In the genomic region with DNA sequence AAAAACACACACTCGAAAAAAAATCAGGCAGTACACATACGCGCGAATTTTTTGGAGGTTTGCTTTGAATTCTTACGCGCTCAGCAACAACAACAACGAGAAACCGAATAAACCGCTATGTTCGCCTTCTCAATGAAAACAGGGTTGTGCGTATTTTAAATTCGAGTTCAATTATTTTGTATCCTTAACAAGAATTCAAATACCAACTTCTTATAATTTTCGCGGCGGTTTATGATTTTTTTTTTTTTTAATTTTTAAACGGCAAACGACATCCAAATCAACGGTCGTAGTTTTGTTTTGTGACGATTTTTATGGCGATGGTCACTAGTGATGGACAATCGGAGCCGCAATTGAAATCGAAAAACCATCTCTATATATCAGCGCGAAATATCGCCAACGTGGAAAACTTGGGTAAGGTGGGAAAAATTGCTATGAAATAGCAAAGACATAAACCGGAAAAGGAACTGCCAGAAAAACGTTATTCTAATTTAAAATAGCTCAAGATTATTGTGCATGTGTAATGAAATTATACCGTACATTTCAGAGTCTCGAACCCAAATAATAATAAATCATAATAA, we compare ENCODE assay signal across 1 fruit fly cellular context.
TF ChIP-seq lines count a peak whose summit lies in the region.

A gene (minus strand): TSS at position 332 of the 578 bp plus-strand sequence.

TF ChIP-seq in whole organism, embryonic, 481 proteins besides CTCF, POLR2A, EP300 and RAD21 (continued from another document and continues in another):
- TF ChIP-seq CG4328 (GFP tag; optimal IDR thresholded peaks at IDR 0.05; lab: Kevin White, UChicago) (peak; percentile 64), Nf-YA (GFP tag; IDR thresholded peaks at IDR 0.05; lab: Robert Waterston, UW) (peak; percentile 57; the same call in 1 of the 2 replicates), abd-A (tag; optimal IDR thresholded peaks at IDR 0.05; lab: Kevin White, UChicago) (no peak), trem (tag; optimal IDR thresholded peaks at IDR 0.05; lab: Kevin White, UChicago) (peak; percentile 96), Neu2 (GFP tag; optimal IDR thresholded peaks at IDR 0.05; lab: Kevin White, UChicago; ENCODE audit: borderline replicate concordance) (peak; percentile 30), Six4 (GFP tag; optimal IDR thresholded peaks at IDR 0.05; lab: Kevin White, UChicago) (peak; percentile 40), onecut (GFP tag; IDR thresholded peaks at IDR 0.05; lab: Robert Waterston, UW) (peak; percentile 50), CG12942 (GFP tag; optimal IDR thresholded peaks at IDR 0.05; lab: Kevin White, UChicago) (peak; percentile 82), vnd (GFP tag; IDR thresholded peaks at IDR 0.05; lab: Robert Waterston, UW; ENCODE audit: partially characterized antibody) (peak; percentile 76), TFAM (GFP tag; optimal IDR thresholded peaks at IDR 0.05; lab: Kevin White, UChicago) (no peak), CG1602 (GFP tag; optimal IDR thresholded peaks at IDR 0.05; lab: Kevin White, UChicago) (peak; percentile 70), Hsf (GFP tag; optimal IDR thresholded peaks at IDR 0.05; lab: Kevin White, UChicago) (peak; percentile 85), lola (GFP tag; optimal IDR thresholded peaks at IDR 0.05; lab: Kevin White, UChicago) (peak in 1 of 3 experiments; percentile 28), B-H1 (GFP tag; IDR thresholded peaks at IDR 0.05; lab: Robert Waterston, UW) (peak; percentile 50), CG5953 (GFP tag; IDR thresholded peaks at IDR 0.05; lab: Robert Waterston, UW) (peak; percentile 40), CG11723 (GFP tag; optimal IDR thresholded peaks at IDR 0.05; lab: Kevin White, UChicago) (peak; percentile 64), dan (GFP tag; IDR thresholded peaks at IDR 0.05; lab: Robert Waterston, UW) (no peak), PHDP (tag; optimal IDR thresholded peaks at IDR 0.05; lab: Kevin White, UChicago) (peak; percentile 79), sr (GFP tag; IDR thresholded peaks at IDR 0.05; lab: Robert Waterston, UW) (peak; percentile 73; the same call in 2 of the 3 replicates), tgo (GFP tag; IDR thresholded peaks at IDR 0.05; lab: Robert Waterston, UW) (peak; percentile 63), Chrac-16 (GFP tag; optimal IDR thresholded peaks at IDR 0.05; lab: Kevin White, UChicago) (peak; percentile 76), CG6689 (GFP tag; IDR thresholded peaks at IDR 0.05; lab: Robert Waterston, UW) (peak; percentile 57), HLHmδ (GFP tag; optimal IDR thresholded peaks at IDR 0.05; lab: Kevin White, UChicago) (no peak), ftz-f1 (GFP tag; optimal IDR thresholded peaks at IDR 0.05; lab: Kevin White, UChicago) (peak; percentile 70), sd (tag; optimal IDR thresholded peaks at IDR 0.05; lab: Kevin White, UChicago) (peak; percentile 4), dimm (GFP tag; IDR thresholded peaks at IDR 0.05; lab: Robert Waterston, UW) (0 out of 2 replicates have a peak, but pooled peaks have one; percentile 27), CG7987 (GFP tag; optimal IDR thresholded peaks at IDR 0.05; lab: Kevin White, UChicago) (peak; percentile 83), CG10274 (GFP tag; optimal IDR thresholded peaks at IDR 0.05; lab: Kevin White, UChicago) (peak; percentile 19), Ssrp (tag; optimal IDR thresholded peaks at IDR 0.05; lab: Kevin White, UChicago) (peak; percentile 30), ci (GFP tag; IDR thresholded peaks at IDR 0.05; lab: Robert Waterston, UW) (peak; percentile 96), CG6683 (GFP tag; optimal IDR thresholded peaks at IDR 0.05; lab: Kevin White, UChicago) (peak; percentile 56), ase (GFP tag; IDR thresholded peaks at IDR 0.05; lab: Robert Waterston, UW) (peak; percentile 73; the same call in 2 of the 3 replicates), CG4282 (GFP tag; optimal IDR thresholded peaks at IDR 0.05; lab: Kevin White, UChicago) (peak; percentile 80), CG7963 (GFP tag; IDR thresholded peaks at IDR 0.05; lab: Robert Waterston, UW; ENCODE audit: partially characterized antibody) (peak; percentile 65; the same call in 1 of the 3 replicates), CG18764 (GFP tag; optimal IDR thresholded peaks at IDR 0.05; lab: Kevin White, UChicago) (peak; percentile 47), CG7786 (GFP tag; optimal IDR thresholded peaks at IDR 0.05; lab: Kevin White, UChicago) (peak; percentile 80), CG7839 (tag; optimal IDR thresholded peaks at IDR 0.05; lab: Kevin White, UChicago) (peak; percentile 66), tap (tag; optimal IDR thresholded peaks at IDR 0.05; lab: Kevin White, UChicago) (peak; percentile 34), CG3995 (GFP tag; optimal IDR thresholded peaks at IDR 0.05; lab: Kevin White, UChicago) (peak; percentile 49), Ets65A (GFP tag; lab: Kevin White, UChicago) (peak; percentile 99), jigr1 (GFP tag; IDR thresholded peaks at IDR 0.05; lab: Robert Waterston, UW) (no peak), stc (GFP tag; IDR thresholded peaks at IDR 0.05; lab: Robert Waterston, UW) (peak; percentile 60), sens (GFP tag; lab: Kevin White, UChicago) (peak; percentile 97), otp (GFP tag; IDR thresholded peaks at IDR 0.05; lab: Robert Waterston, UW) (peak; percentile 73; the same call in 2 of the 3 replicates), CG10959 (GFP tag; IDR thresholded peaks at IDR 0.05; lab: Robert Waterston, UW) (peak; percentile 61), luna (GFP tag; optimal IDR thresholded peaks at IDR 0.05; lab: Kevin White, UChicago) (peak; percentile 89), sisA (GFP tag; IDR thresholded peaks at IDR 0.05; lab: Robert Waterston, UW) (peak; percentile 72), ssp (GFP tag; IDR thresholded peaks at IDR 0.05; lab: Robert Waterston, UW) (peak; percentile 63), CG8290 (GFP tag; optimal IDR thresholded peaks at IDR 0.05; lab: Kevin White, UChicago) (peak; percentile 83), CG8290 (tag; optimal IDR thresholded peaks at IDR 0.05; lab: Kevin White, UChicago) (peak in 1 of 2 experiments; percentile 90), D19B (GFP tag; optimal IDR thresholded peaks at IDR 0.05; lab: Kevin White, UChicago) (peak; percentile 20), fu2 (GFP tag; optimal IDR thresholded peaks at IDR 0.05; lab: Kevin White, UChicago) (peak; percentile 87), rib (GFP tag; IDR thresholded peaks at IDR 0.05; lab: Robert Waterston, UW) (no peak; the same call in 1 of the 2 replicates), CG12104 (GFP tag; optimal IDR thresholded peaks at IDR 0.05; lab: Kevin White, UChicago) (peak; percentile 68), cg (GFP tag; optimal IDR thresholded peaks at IDR 0.05; lab: Kevin White, UChicago) (peak; percentile 53), amos (GFP tag; IDR thresholded peaks at IDR 0.05; lab: Robert Waterston, UW; ENCODE audit: partially characterized antibody) (peak; percentile 97), Sox102F (GFP tag; optimal IDR thresholded peaks at IDR 0.05; lab: Kevin White, UChicago) (peak; percentile 53), CG30020 (tag; optimal IDR thresholded peaks at IDR 0.05; lab: Kevin White, UChicago) (peak; percentile 38), knrl (GFP tag; IDR thresholded peaks at IDR 0.05; lab: Robert Waterston, UW; ENCODE audit: partially characterized antibody) (peak; percentile 87), bcd (GFP tag; optimal IDR thresholded peaks at IDR 0.05; lab: Kevin White, UChicago) (peak; percentile 85), Blimp-1 (GFP tag; optimal IDR thresholded peaks at IDR 0.05; lab: Kevin White, UChicago) (peak; percentile 31), MBD-R2 (GFP tag; IDR thresholded peaks at IDR 0.05; lab: Robert Waterston, UW) (peak; percentile 67), Scr (GFP tag; IDR thresholded peaks at IDR 0.05; lab: Robert Waterston, UW; ENCODE audit: partially characterized antibody) (peak; percentile 89), CG6765 (GFP tag; optimal IDR thresholded peaks at IDR 0.05; lab: Kevin White, UChicago) (peak; percentile 76), CG12391 (tag; optimal IDR thresholded peaks at IDR 0.05; lab: Kevin White, UChicago) (peak; percentile 86), Xrp1 (GFP tag; IDR thresholded peaks at IDR 0.05; lab: Robert Waterston, UW) (peak; percentile 54), gem (tag; optimal IDR thresholded peaks at IDR 0.05; lab: Kevin White, UChicago) (peak; percentile 69), Dref (GFP tag; IDR thresholded peaks at IDR 0.05; lab: Robert Waterston, UW) (peak; percentile 65), kah (GFP tag; optimal IDR thresholded peaks at IDR 0.05; lab: Kevin White, UChicago) (peak; percentile 11), bowl (GFP tag; IDR thresholded peaks at IDR 0.05; lab: Robert Waterston, UW) (peak; percentile 62; the same call in 1 of the 2 replicates), Oaz (GFP tag; IDR thresholded peaks at IDR 0.05; lab: Robert Waterston, UW) (peak; percentile 71), Dip2 (GFP tag; IDR thresholded peaks at IDR 0.05; lab: Robert Waterston, UW) (no peak), gcm2 (GFP tag; optimal IDR thresholded peaks at IDR 0.05; lab: Kevin White, UChicago) (peak; percentile 49), yki (optimal IDR thresholded peaks at IDR 0.05; lab: Kevin White, UChicago) (no peak), CG16779 (GFP tag; IDR thresholded peaks at IDR 0.05; lab: Robert Waterston, UW) (peak; percentile 74; the same call in 1 of the 2 replicates), seq (GFP tag; IDR thresholded peaks at IDR 0.05; lab: Robert Waterston, UW) (peak; percentile 44; the same call in 1 of the 2 replicates), Mes4 (GFP tag; optimal IDR thresholded peaks at IDR 0.05; lab: Kevin White, UChicago) (peak; percentile 85), Max (GFP tag; optimal IDR thresholded peaks at IDR 0.05; lab: Kevin White, UChicago) (peak; percentile 37), HLH54F (GFP tag; optimal IDR thresholded peaks at IDR 0.05; lab: Kevin White, UChicago) (peak; percentile 83), CG3726 (GFP tag; IDR thresholded peaks at IDR 0.05; lab: Robert Waterston, UW) (0 out of 3 replicates have a peak, but pooled peaks have one; percentile 28), CG4730 (GFP tag; IDR thresholded peaks at IDR 0.05; lab: Robert Waterston, UW) (peak; percentile 54), CG1647 (GFP tag; optimal IDR thresholded peaks at IDR 0.05; lab: Kevin White, UChicago) (peak; percentile 40), CG2116 (GFP tag; optimal IDR thresholded peaks at IDR 0.05; lab: Kevin White, UChicago) (peak; percentile 87), eve (GFP tag; optimal IDR thresholded peaks at IDR 0.05; lab: Kevin White, UChicago) (no peak), CG31365 (tag; optimal IDR thresholded peaks at IDR 0.05; lab: Kevin White, UChicago) (peak; percentile 43), CG3065 (GFP tag; optimal IDR thresholded peaks at IDR 0.05; lab: Kevin White, UChicago) (peak; percentile 73), CG14965 (GFP tag; optimal IDR thresholded peaks at IDR 0.05; lab: Kevin White, UChicago; ENCODE audit: borderline replicate concordance) (peak; percentile 37), Doc2 (GFP tag; IDR thresholded peaks at IDR 0.05; lab: Robert Waterston, UW) (no peak), emc (GFP tag; optimal IDR thresholded peaks at IDR 0.05; lab: Kevin White, UChicago) (peak; percentile 59), lbe (GFP tag; optimal IDR thresholded peaks at IDR 0.05; lab: Kevin White, UChicago) (peak; percentile 16), CG8388 (GFP tag; optimal IDR thresholded peaks at IDR 0.05; lab: Kevin White, UChicago) (peak; percentile 64), btn (GFP tag; optimal IDR thresholded peaks at IDR 0.05; lab: Kevin White, UChicago) (peak; percentile 57), Fer1 (GFP tag; optimal IDR thresholded peaks at IDR 0.05; lab: Kevin White, UChicago) (peak; percentile 77), CG34224 (GFP tag; IDR thresholded peaks at IDR 0.05; lab: Robert Waterston, UW; ENCODE audit: partially characterized antibody) (peak; percentile 86), exex (tag; optimal IDR thresholded peaks at IDR 0.05; lab: Kevin White, UChicago) (peak; percentile 33), CG10979 (tag; optimal IDR thresholded peaks at IDR 0.05; lab: Kevin White, UChicago) (peak; percentile 30), Sry-β (GFP tag; optimal IDR thresholded peaks at IDR 0.05; lab: Kevin White, UChicago) (peak; percentile 26), CG3281 (GFP tag; optimal IDR thresholded peaks at IDR 0.05; lab: Kevin White, UChicago) (peak; percentile 77), Optix (GFP tag; IDR thresholded peaks at IDR 0.05; lab: Robert Waterston, UW) (peak; percentile 73; the same call in 2 of the 3 replicates), CG13123 (GFP tag; optimal IDR thresholded peaks at IDR 0.05; lab: Kevin White, UChicago) (peak; percentile 81), CG18619 (GFP tag; optimal IDR thresholded peaks at IDR 0.05; lab: Kevin White, UChicago) (peak; percentile 85), ind (GFP tag; optimal IDR thresholded peaks at IDR 0.05; lab: Kevin White, UChicago) (peak; percentile 59), NC2β (GFP tag; optimal IDR thresholded peaks at IDR 0.05; lab: Kevin White, UChicago) (peak; percentile 91), schlank (tag; optimal IDR thresholded peaks at IDR 0.05; lab: Kevin White, UChicago) (peak; percentile 86), sob (GFP tag; IDR thresholded peaks at IDR 0.05; lab: Robert Waterston, UW) (peak; percentile 94), CG1233 (GFP tag; optimal IDR thresholded peaks at IDR 0.05; lab: Kevin White, UChicago) (peak; percentile 76), jumu (GFP tag; optimal IDR thresholded peaks at IDR 0.05; lab: Kevin White, UChicago) (peak; percentile 84), CG9215 (GFP tag; IDR thresholded peaks at IDR 0.05; lab: Robert Waterston, UW) (peak; percentile 75), Nf-YB (GFP tag; optimal IDR thresholded peaks at IDR 0.05; lab: Kevin White, UChicago) (peak; percentile 47), row (GFP tag; IDR thresholded peaks at IDR 0.05; lab: Robert Waterston, UW) (peak; percentile 76), CG43689 (GFP tag; IDR thresholded peaks at IDR 0.05; lab: Robert Waterston, UW) (peak; percentile 74), CG6654 (GFP tag; optimal IDR thresholded peaks at IDR 0.05; lab: Kevin White, UChicago) (no peak), CG12769 (tag; optimal IDR thresholded peaks at IDR 0.05; lab: Kevin White, UChicago) (peak; percentile 81), Tbp (GFP tag; optimal IDR thresholded peaks at IDR 0.05; lab: Kevin White, UChicago) (no peak), Hr3 (GFP tag; optimal IDR thresholded peaks at IDR 0.05; lab: Kevin White, UChicago) (peak; percentile 67), dm (GFP tag; optimal IDR thresholded peaks at IDR 0.05; lab: Kevin White, UChicago) (peak; percentile 87), pita (GFP tag; optimal IDR thresholded peaks at IDR 0.05; lab: Kevin White, UChicago) (peak; percentile 95), nom (GFP tag; optimal IDR thresholded peaks at IDR 0.05; lab: Kevin White, UChicago) (no peak), Med (GFP tag; lab: Kevin White, UChicago) (peak; percentile 98), eyg (GFP tag; optimal IDR thresholded peaks at IDR 0.05; lab: Kevin White, UChicago) (peak; percentile 68), dati (GFP tag; IDR thresholded peaks at IDR 0.05; lab: Robert Waterston, UW) (peak; percentile 43; the same call in 1 of the 2 replicates)
